Worm (Caenorhabditis elegans): ENCODE measurements around the gene lgc-35.

ce11 chrII:12840057-12840456, at the start of gene lgc-35:
- TF ChIP-seq nhr-11 (tag; optimal IDR thresholded peaks at IDR 0.05) (no peak), fkh-2 (tag; optimal IDR thresholded peaks at IDR 0.05) (no peak), nhr-28 (tag; optimal IDR thresholded peaks at IDR 0.05) (no peak), nhr-25 (tag; optimal IDR thresholded peaks at IDR 0.05) (no peak), egl-27 (tag; optimal IDR thresholded peaks at IDR 0.05) (no peak)
